Worm (Caenorhabditis elegans): ENCODE measurements around the gene R02E4.3.

Gene R02E4.3

ce11 chrX:4061968-4062367 lies 40.0 kb downstream of the R02E4.3 start:
- no peak for TF ChIP-seq pha-4 (tag; optimal IDR thresholded peaks at IDR 0.05)
- TF ChIP-seq lsy-2 (tag; optimal IDR thresholded peaks at IDR 0.05): no peak
- no peak for TF ChIP-seq nhr-76 (tag; optimal IDR thresholded peaks at IDR 0.05)
- TF ChIP-seq zip-8 (tag; optimal IDR thresholded peaks at IDR 0.05): no peak
- no peak for TF ChIP-seq lin-32 (GFP tag; optimal IDR thresholded peaks at IDR 0.05)
- TF ChIP-seq sem-2 (GFP tag; optimal IDR thresholded peaks at IDR 0.05): no peak
- TF ChIP-seq elt-1 (tag; optimal IDR thresholded peaks at IDR 0.05; ENCODE audit: borderline replicate concordance, insufficient read depth): no peak
- TF ChIP-seq mls-2 (tag; optimal IDR thresholded peaks at IDR 0.05): no peak
- TF ChIP-seq snpc-4 (tag; optimal IDR thresholded peaks at IDR 0.05): no peak
- no peak for TF ChIP-seq flh-1 (GFP tag; optimal IDR thresholded peaks at IDR 0.05)
- TF ChIP-seq mab-5 (tag; optimal IDR thresholded peaks at IDR 0.05): no peak
- TF ChIP-seq sptf-1 (tag; optimal IDR thresholded peaks at IDR 0.05): no peak
- no peak for TF ChIP-seq ceh-83 (GFP tag; optimal IDR thresholded peaks at IDR 0.05)
- no peak for TF ChIP-seq unc-120 (tag; optimal IDR thresholded peaks at IDR 0.05; ENCODE audit: poor library complexity, severe bottlenecking)
- TF ChIP-seq ztf-11 (tag; optimal IDR thresholded peaks at IDR 0.05): no peak
- no peak for TF ChIP-seq M03D4.4 (tag; optimal IDR thresholded peaks at IDR 0.05)
- TF ChIP-seq cnd-1 (tag; optimal IDR thresholded peaks at IDR 0.05): no peak
- TF ChIP-seq nhr-237 (tag; optimal IDR thresholded peaks at IDR 0.05): no peak
